Worm (Caenorhabditis elegans): ENCODE data around the gene Y39B6A.29.

Y39B6A.29 gene

DNA sequence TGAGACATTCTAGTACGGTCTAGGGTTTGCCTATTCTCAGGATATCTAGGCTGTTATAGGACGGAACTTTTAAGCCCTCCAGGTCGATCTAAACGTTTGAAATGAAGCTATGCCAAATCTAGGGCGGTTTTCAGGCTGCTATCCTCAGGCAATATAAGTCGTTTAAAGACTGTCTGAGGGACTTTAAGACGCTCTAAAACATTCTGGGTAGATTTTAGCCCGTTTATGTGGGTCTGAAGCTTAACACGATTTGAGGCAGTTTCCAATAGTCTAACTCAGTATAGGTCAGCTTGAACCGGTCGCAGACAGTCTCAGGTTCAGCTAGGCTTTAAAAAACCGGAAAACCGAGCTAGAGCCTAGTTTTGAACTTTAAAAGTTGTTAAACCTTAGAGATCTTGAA, 26.3 kb upstream of the Y39B6A.29 start:
- no peak for TF ChIP-seq dve-1 (tag; optimal IDR thresholded peaks at IDR 0.05; ENCODE audit: insufficient read depth)
- peak in 1 of 2 experiments; percentile 56 for TF ChIP-seq unc-62 (GFP tag; optimal IDR thresholded peaks at IDR 0.05 in 1 of 2)
- TF ChIP-seq unc-62 (tag; optimal IDR thresholded peaks at IDR 0.05), result no peak
- TF ChIP-seq nhr-10 (tag; optimal IDR thresholded peaks at IDR 0.05), result peak; percentile 11
- no peak for TF ChIP-seq hif-1 (tag; optimal IDR thresholded peaks at IDR 0.05)
- TF ChIP-seq madf-9 (GFP tag; conservative IDR thresholded peaks at IDR 0.05), result no peak
- TF ChIP-seq gei-8 (GFP tag; optimal IDR thresholded peaks at IDR 0.05), result no peak
- TF ChIP-seq aha-1 (tag), result peak; percentile 91
- no peak for TF ChIP-seq zip-11 (GFP tag; IDR thresholded peaks at IDR 0.05)
- no peak for TF ChIP-seq R02D3.7 (tag; optimal IDR thresholded peaks at IDR 0.05)
- no peak for TF ChIP-seq F49E8.2 (tag; optimal IDR thresholded peaks at IDR 0.05; ENCODE audit: borderline replicate concordance)
- no peak for TF ChIP-seq nhr-111 (GFP tag; optimal IDR thresholded peaks at IDR 0.05)
- no peak for TF ChIP-seq tra-1 (GFP tag; IDR thresholded peaks at IDR 0.05)
- no peak for TF ChIP-seq mdl-1 (tag; optimal IDR thresholded peaks at IDR 0.05)
- TF ChIP-seq ZK337.2 (GFP tag; IDR thresholded peaks at IDR 0.05), result no peak
- TF ChIP-seq mxl-2 (GFP tag; conservative IDR thresholded peaks at IDR 0.05), result no peak

DNA sequence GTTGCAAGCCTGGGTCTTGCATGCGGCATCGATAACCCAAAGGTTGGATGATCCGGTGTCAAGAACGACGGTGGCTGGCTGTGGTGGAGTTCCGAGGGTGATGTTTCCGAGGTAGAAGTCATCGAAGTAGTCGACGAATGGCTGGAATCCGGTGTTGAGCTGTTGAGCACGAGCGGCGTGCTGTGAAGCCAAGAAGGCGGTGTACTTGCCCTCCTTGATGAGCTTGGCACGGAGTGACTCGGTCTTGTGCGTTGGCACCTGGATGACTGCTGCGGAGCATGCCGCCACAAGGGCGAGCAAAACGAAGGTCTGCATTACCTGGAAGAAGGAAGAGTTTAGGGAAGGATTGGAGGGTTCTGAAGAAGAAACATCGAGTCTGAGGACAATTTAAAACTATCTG, 25.9 kb upstream of the Y39B6A.29 start, which contains the start of gene asp-1:
asp-1 (minus strand) TSS at position 315 of the 400 bp plus-strand sequence.
- no peak for TF ChIP-seq ceh-32 (tag; optimal IDR thresholded peaks at IDR 0.05; ENCODE audit: poor library complexity)
- TF ChIP-seq ceh-44 (GFP tag; IDR thresholded peaks at IDR 0.05), result no peak
- TF ChIP-seq ceh-62 (tag; optimal IDR thresholded peaks at IDR 0.05), result no peak
- no peak for TF ChIP-seq nhr-48 (tag; optimal IDR thresholded peaks at IDR 0.05)
- no peak for TF ChIP-seq mdt-29 (GFP tag; IDR thresholded peaks at IDR 0.05)
- no peak for TF ChIP-seq dpl-1 (GFP tag; optimal IDR thresholded peaks at IDR 0.05)
- no peak for TF ChIP-seq nhr-28 (tag; optimal IDR thresholded peaks at IDR 0.05)
- peak; percentile 41 for TF ChIP-seq lin-13 (GFP tag; optimal IDR thresholded peaks at IDR 0.05)
- peak in 1 of 2 experiments; percentile 75 for TF ChIP-seq unc-62 (GFP tag; optimal IDR thresholded peaks at IDR 0.05 in 1 of 2)
- no peak for TF ChIP-seq unc-62 (tag; optimal IDR thresholded peaks at IDR 0.05)
- TF ChIP-seq nhr-111 (GFP tag; optimal IDR thresholded peaks at IDR 0.05), result no peak
- no peak for TF ChIP-seq dmd-8 (GFP tag; IDR thresholded peaks at IDR 0.05)
- TF ChIP-seq dve-1 (tag; optimal IDR thresholded peaks at IDR 0.05; ENCODE audit: insufficient read depth), result no peak
- TF ChIP-seq spr-1 (tag; optimal IDR thresholded peaks at IDR 0.05), result peak; percentile 24
- TF ChIP-seq ces-1 (GFP tag; optimal IDR thresholded peaks at IDR 0.05), result no peak
- TF ChIP-seq arid-1 (GFP tag; conservative IDR thresholded peaks at IDR 0.05), result peak; percentile 63; the same call in 1 of the 2 replicates
- no peak for TF ChIP-seq daf-19 (GFP tag; conservative IDR thresholded peaks at IDR 0.05)
- TF ChIP-seq ceh-20 (GFP tag; IDR thresholded peaks at IDR 0.05), result no peak
- no peak for TF ChIP-seq nhr-102 (tag; optimal IDR thresholded peaks at IDR 0.05)
- no peak for TF ChIP-seq daf-12 (tag; optimal IDR thresholded peaks at IDR 0.05)
- TF ChIP-seq zfp-3 (GFP tag; conservative IDR thresholded peaks at IDR 0.05), result no peak; the same call in 1 of the 2 replicates
- TF ChIP-seq aha-1 (tag), result no peak
- peak; percentile 26 for TF ChIP-seq mxl-3 (GFP tag; optimal IDR thresholded peaks at IDR 0.05)
- no peak for TF ChIP-seq nhr-6 (tag; optimal IDR thresholded peaks at IDR 0.05)
- TF ChIP-seq F44E2.7 (GFP tag; IDR thresholded peaks at IDR 0.05), result peak; percentile 68; the same call in 1 of the 2 replicates
- no peak for TF ChIP-seq cey-2 (tag; optimal IDR thresholded peaks at IDR 0.05; ENCODE audit: borderline replicate concordance, insufficient read depth)
- no peak for TF ChIP-seq mes-2 (tag; optimal IDR thresholded peaks at IDR 0.05; ENCODE audit: poor library complexity, severe bottlenecking)
- TF ChIP-seq dmd-6 (GFP tag; IDR thresholded peaks at IDR 0.05), result peak; percentile 7; the same call in 1 of the 2 replicates
- no peak for TF ChIP-seq nhr-77 (tag; optimal IDR thresholded peaks at IDR 0.05)
- no peak for TF ChIP-seq nhr-11 (tag; optimal IDR thresholded peaks at IDR 0.05)
- TF ChIP-seq vab-7 (GFP tag; IDR thresholded peaks at IDR 0.05), result no peak
- TF ChIP-seq php-3 (GFP tag; IDR thresholded peaks at IDR 0.05), result 0 out of 2 replicates have a peak, but pooled peaks have one; percentile 25
- TF ChIP-seq Y75B8A.6 (GFP tag; IDR thresholded peaks at IDR 0.05), result no peak
- no peak for TF ChIP-seq gei-8 (GFP tag; optimal IDR thresholded peaks at IDR 0.05)
- TF ChIP-seq zip-11 (GFP tag; IDR thresholded peaks at IDR 0.05), result no peak
- TF ChIP-seq ctbp-1 (GFP tag; IDR thresholded peaks at IDR 0.05), result no peak
- no peak for TF ChIP-seq nhr-10 (tag; optimal IDR thresholded peaks at IDR 0.05)
- peak; percentile 49; the same call in 1 of the 2 replicates for TF ChIP-seq set-16 (GFP tag; IDR thresholded peaks at IDR 0.05)
- TF ChIP-seq unc-39 (tag; optimal IDR thresholded peaks at IDR 0.05), result no peak
- TF ChIP-seq egl-43 (GFP tag; IDR thresholded peaks at IDR 0.05), result peak; percentile 69
- no peak for TF ChIP-seq R02D3.7 (tag; optimal IDR thresholded peaks at IDR 0.05)
